Fruit fly (Drosophila melanogaster) whole organism: ENCODE results near the gene CG13377.

Source experiments
- CG8478 ChIP-seq: fragments of >200 bp; optimal IDR thresholded peaks from 2 replicates; lab custom pipeline; 2018; ENCODE audit warnings: inconsistent platforms
- Dll ChIP-seq: fragments of >200 bp; optimal IDR thresholded peaks from 2 replicates; lab custom pipeline; 2017
- EcR ChIP-seq, 2 experiments: fragments of >200 bp; optimal IDR thresholded peaks; 2 replicates each; lab custom pipeline; 2017; ENCODE audit warnings: missing biosample characterization in 2 of 2, missing genetic modification characterization in 2 of 2, missing genetic modification reagents in 2 of 2
- pan ChIP-seq: fragments of >200 bp; optimal IDR thresholded peaks from 2 replicates; lab custom pipeline; 2017
- psq ChIP-seq: fragments of >200 bp; optimal IDR thresholded peaks from 2 replicates; lab custom pipeline; 2017
- usp ChIP-seq: fragments of >200 bp; optimal IDR thresholded peaks from 2 replicates; lab custom pipeline; 2017; ENCODE audit warnings: missing biosample characterization, missing genetic modification characterization, mixed read lengths

DNA sequence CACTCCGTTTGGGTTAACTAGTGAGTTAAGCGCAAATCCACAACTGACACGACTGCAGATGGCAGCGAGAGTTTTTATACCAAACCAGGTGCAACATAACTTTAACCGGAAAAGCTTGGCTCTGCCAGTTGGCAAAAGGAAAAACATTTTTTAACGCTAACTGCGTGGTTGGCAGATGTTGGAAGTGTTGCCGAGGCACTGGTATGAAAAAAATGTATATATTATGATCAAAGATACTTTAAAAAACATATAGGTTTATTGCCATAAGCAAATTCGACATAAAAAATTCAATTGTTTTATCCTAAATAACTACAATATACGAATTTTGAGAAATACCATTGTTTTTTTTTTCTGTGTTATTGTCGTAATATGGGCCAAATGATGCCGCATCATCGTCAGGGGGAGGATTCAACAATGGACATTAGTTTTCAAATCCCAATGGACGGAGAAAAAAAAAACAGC, 3.2 kb upstream of the CG13377 start, which contains the start of gene CG13376:
- no peak for TF ChIP-seq psq (lab: Kevin White, UChicago)
- TF ChIP-seq CG8478 (lab: Kevin White, UChicago) = no peak
- TF ChIP-seq usp (GFP tag; lab: Kevin White, UChicago) = no peak
- no peak for TF ChIP-seq EcR (GFP tag; optimal IDR thresholded peaks at IDR 0.05; lab: Kevin White, UChicago)
- no peak for TF ChIP-seq pan (lab: Kevin White, UChicago)
- no peak for TF ChIP-seq Dll
